ENCODE assay signal across 5 worm cellular contexts in genomic region chrX:10150918-10151317, ce11.
TF ChIP-seq lines count a peak whose summit lies in the region.

No protein-coding gene starts in this region.

TF ChIP-seq in whole organism, L1 larva, 84 proteins besides CTCF, POLR2A, EP300 and RAD21:
- TF ChIP-seq elt-3 (tag; optimal IDR thresholded peaks at IDR 0.05; lab: Kevin White, UChicago) (no peak), efl-1 (optimal IDR thresholded peaks at IDR 0.05; lab: Kevin White, UChicago) (no peak), efl-1 (GFP tag; optimal IDR thresholded peaks at IDR 0.05 in 1 of 2; lab: Kevin White, UChicago) (no peak), sptf-1 (tag; optimal IDR thresholded peaks at IDR 0.05; lab: Kevin White, UChicago) (no peak), efl-3 (GFP tag; optimal IDR thresholded peaks at IDR 0.05; lab: Kevin White, UChicago) (no peak), pag-3 (tag; optimal IDR thresholded peaks at IDR 0.05; lab: Kevin White, UChicago; ENCODE audit: borderline replicate concordance, insufficient read depth) (no peak), nhr-71 (tag; optimal IDR thresholded peaks at IDR 0.05; lab: Kevin White, UChicago) (no peak), ces-1 (GFP tag; optimal IDR thresholded peaks at IDR 0.05; lab: Kevin White, UChicago) (peak; percentile 22), lin-14 (GFP tag; optimal IDR thresholded peaks at IDR 0.05; lab: Kevin White, UChicago) (peak; percentile 43), snpc-4 (tag; optimal IDR thresholded peaks at IDR 0.05; lab: Kevin White, UChicago) (no peak), aly-2 (tag; optimal IDR thresholded peaks at IDR 0.05; lab: Kevin White, UChicago) (no peak), pax-3 (tag; optimal IDR thresholded peaks at IDR 0.05; lab: Kevin White, UChicago) (no peak)

TF ChIP-seq in whole organism, L4 larva, 104 proteins besides CTCF, POLR2A, EP300 and RAD21:
- TF ChIP-seq daf-16 (GFP tag; optimal IDR thresholded peaks at IDR 0.05; lab: Kevin White, UChicago) (no peak), daf-16 (tag; optimal IDR thresholded peaks at IDR 0.05; lab: Kevin White, UChicago) (no peak), ces-1 (GFP tag; optimal IDR thresholded peaks at IDR 0.05; lab: Kevin White, UChicago) (peak; percentile 84)

TF ChIP-seq in whole organism, late embryonic, 69 proteins besides CTCF, POLR2A, EP300 and RAD21:
- TF ChIP-seq pqm-1 (tag; optimal IDR thresholded peaks at IDR 0.05; lab: Kevin White, UChicago) (no peak), ztf-16 (tag; optimal IDR thresholded peaks at IDR 0.05; lab: Kevin White, UChicago) (no peak), ets-4 (tag; optimal IDR thresholded peaks at IDR 0.05; lab: Kevin White, UChicago) (no peak), tbx-2 (tag; optimal IDR thresholded peaks at IDR 0.05; lab: Kevin White, UChicago) (no peak), unc-42 (tag; optimal IDR thresholded peaks at IDR 0.05; lab: Kevin White, UChicago) (peak; percentile 85)
TF ChIP-seq in whole organism, late embryonic: peak in this region for 1.

TF ChIP-seq in whole organism, mixed stage, embryonic, 35 proteins besides CTCF, POLR2A, EP300 and RAD21:
- peak; percentile 98 for TF ChIP-seq ces-1 (GFP tag; optimal IDR thresholded peaks at IDR 0.05; lab: Kevin White, UChicago)
- TF ChIP-seq mep-1 (tag; optimal IDR thresholded peaks at IDR 0.05; lab: Kevin White, UChicago), result no peak

TF ChIP-seq in whole organism, young adult, 124 proteins besides CTCF, POLR2A, EP300 and RAD21:
- TF ChIP-seq zfh-2 (GFP tag; conservative IDR thresholded peaks at IDR 0.05; lab: Robert Waterston, UW), result 0 out of 2 replicates have a peak, but pooled peaks have one; percentile 11
- no peak for TF ChIP-seq mxl-1 (tag; optimal IDR thresholded peaks at IDR 0.05; lab: Kevin White, UChicago)
- TF ChIP-seq Y67H2A.10 (GFP tag; conservative IDR thresholded peaks at IDR 0.05; lab: Robert Waterston, UW), result no peak
